Worm (Caenorhabditis elegans) whole organism, midembryonic: ENCODE data around the gene C31B8.9.

Experiments
- cog-1 ChIP-seq: sonication (generic microtip); optimal IDR thresholded peaks from 2 replicates; lab custom pipeline; 2016; ENCODE audit warnings: missing genetic modification characterization, missing compliant biosample characterization
- flt-1 ChIP-seq: fragments of 200-800 bp; sonication (Bioruptor generic); IDR thresholded peaks from 2 replicates; pipeline ENCODE4 v1.3.6; 2022; ENCODE audit warnings: missing genetic modification characterization, missing compliant biosample characterization
- ref-1 ChIP-seq: fragments of 200-800 bp; sonication (Bioruptor generic); conservative IDR thresholded peaks from 2 replicates; pipeline ENCODE4 v1.3.6; 2022; ENCODE audit warnings: missing genetic modification reagents, missing genetic modification characterization, missing compliant biosample characterization
- tab-1 ChIP-seq: fragments of 200-800 bp; sonication (Bioruptor generic); IDR thresholded peaks from 2 replicates; pipeline ENCODE4 v1.3.6; 2022; ENCODE audit warnings: missing genetic modification characterization, missing compliant biosample characterization
- ztf-29 ChIP-seq: fragments of 200-800 bp; sonication (Bioruptor generic); IDR thresholded peaks from 2 replicates; pipeline ENCODE4 v1.3.6; 2022; ENCODE audit warnings: missing genetic modification reagents, missing genetic modification characterization, missing compliant biosample characterization

ce11 chrV:2879801-2880200 is 33.0 kb downstream of the C31B8.9 start, which contains the start of gene str-39:
- TF ChIP-seq ztf-29 (GFP tag; lab: Robert Waterston, UW), result no peak
- no peak for TF ChIP-seq ref-1 (GFP tag; lab: Robert Waterston, UW)
- TF ChIP-seq tab-1 (GFP tag; lab: Robert Waterston, UW), result no peak
- no peak for TF ChIP-seq cog-1 (tag; lab: Kevin White, UChicago)
- no peak for TF ChIP-seq flt-1
